Worm (Caenorhabditis elegans) whole organism, L3 larva: ENCODE data around the gene C07E3.3.

Experiments used
- ceh-28 ChIP-seq: fragments of 150-350 bp; optimal IDR thresholded peaks from 2 replicates; lab custom pipeline; 2014; ENCODE audit warnings: missing biosample characterization, missing genetic modification reagents, missing genetic modification characterization
- nfya-1 ChIP-seq: sonication (generic microtip); optimal IDR thresholded peaks from 2 replicates; lab custom pipeline; 2017; ENCODE audit warnings: missing genetic modification characterization, mild to moderate bottlenecking, missing compliant biosample characterization, antibody characterized with exemption, moderate library complexity; ENCODE audit not compliant: insufficient read depth
- nhr-23 ChIP-seq: fragments of 150-350 bp; optimal IDR thresholded peaks from 2 replicates; lab custom pipeline; 2014; ENCODE audit warnings: missing biosample characterization, missing genetic modification reagents, missing genetic modification characterization
- skn-1 ChIP-seq: fragments of 150-350 bp; optimal IDR thresholded peaks from 2 replicates; lab custom pipeline; 2014; ENCODE audit warnings: missing biosample characterization, missing genetic modification characterization
- snpc-4 ChIP-seq: fragments of 150-350 bp; optimal IDR thresholded peaks from 2 replicates; lab custom pipeline; 2014; ENCODE audit warnings: missing biosample characterization, missing genetic modification characterization

DNA sequence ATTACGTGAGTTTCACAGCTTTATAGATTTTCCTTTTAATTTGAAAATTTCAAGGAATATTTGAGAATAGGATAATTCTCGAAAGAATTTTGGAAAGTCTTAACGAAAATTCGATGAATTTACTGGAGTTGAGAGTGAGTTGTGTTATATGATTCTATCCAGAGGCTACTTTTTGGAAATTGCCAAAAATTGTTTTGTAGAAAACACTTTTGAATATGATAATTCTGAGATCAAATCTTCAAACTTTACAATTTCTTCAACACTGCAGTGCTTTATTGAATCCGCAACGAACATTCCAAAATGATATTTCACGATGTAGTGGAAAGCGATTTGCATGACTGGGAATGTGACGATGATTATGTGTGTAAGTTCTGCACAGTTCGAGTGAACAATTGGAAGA, 5.4 kb downstream of the C07E3.3 start, which contains the start of gene C07E3.8:
- TF ChIP-seq ceh-28 (tag; lab: Kevin White, UChicago) (no peak), snpc-4 (tag; lab: Kevin White, UChicago) (no peak), nfya-1 (tag; lab: Kevin White, UChicago) (no peak), nhr-23 (tag; lab: Kevin White, UChicago) (no peak), skn-1 (tag; lab: Kevin White, UChicago) (no peak)
